Worm (Caenorhabditis elegans): Measurements from ENCODE around the gene srh-187.
"Not testable (repeated sequence)": the region's sequence is repeated elsewhere in the genome, so short reads cannot be mapped to it uniquely, and the experiment has no call there.

ce11 chrV:7345494-7345893, 5.8 kb upstream of the srh-187 start, which contains the start of gene nhr-147:
- not testable (repeated sequence) for TF ChIP-seq dao-5, him-1 (tag; optimal IDR thresholded peaks at IDR 0.05)
